Fruit fly (Drosophila melanogaster) whole organism: ENCODE results near the gene RhoGEF3.

ENCODE experiments used
- CG8478 ChIP-seq: fragments of >200 bp; optimal IDR thresholded peaks from 2 replicates; lab custom pipeline; 2018; ENCODE audit warnings: inconsistent platforms
- Dll ChIP-seq: fragments of >200 bp; optimal IDR thresholded peaks from 2 replicates; lab custom pipeline; 2017
- EcR ChIP-seq, 2 experiments: fragments of >200 bp; optimal IDR thresholded peaks; 2 replicates each; lab custom pipeline; 2017; ENCODE audit warnings: missing biosample characterization in 2 of 2, missing genetic modification characterization in 2 of 2, missing genetic modification reagents in 2 of 2
- pan ChIP-seq: fragments of >200 bp; optimal IDR thresholded peaks from 2 replicates; lab custom pipeline; 2017
- psq ChIP-seq: fragments of >200 bp; optimal IDR thresholded peaks from 2 replicates; lab custom pipeline; 2017
- usp ChIP-seq: fragments of >200 bp; optimal IDR thresholded peaks from 2 replicates; lab custom pipeline; 2017; ENCODE audit warnings: missing biosample characterization, missing genetic modification characterization, mixed read lengths

Gene RhoGEF3

dm6 chr3L:284253-284652 lies 7.0 kb downstream of the RhoGEF3 start:
- TF ChIP-seq usp (GFP tag; lab: Kevin White, UChicago) (no peak), CG8478 (no peak), pan (lab: Kevin White, UChicago) (no peak), Dll (no peak), psq (lab: Kevin White, UChicago) (no peak), EcR (GFP tag; optimal IDR thresholded peaks at IDR 0.05; lab: Kevin White, UChicago) (peak in 1 of 2 experiments; percentile 38)

DNA sequence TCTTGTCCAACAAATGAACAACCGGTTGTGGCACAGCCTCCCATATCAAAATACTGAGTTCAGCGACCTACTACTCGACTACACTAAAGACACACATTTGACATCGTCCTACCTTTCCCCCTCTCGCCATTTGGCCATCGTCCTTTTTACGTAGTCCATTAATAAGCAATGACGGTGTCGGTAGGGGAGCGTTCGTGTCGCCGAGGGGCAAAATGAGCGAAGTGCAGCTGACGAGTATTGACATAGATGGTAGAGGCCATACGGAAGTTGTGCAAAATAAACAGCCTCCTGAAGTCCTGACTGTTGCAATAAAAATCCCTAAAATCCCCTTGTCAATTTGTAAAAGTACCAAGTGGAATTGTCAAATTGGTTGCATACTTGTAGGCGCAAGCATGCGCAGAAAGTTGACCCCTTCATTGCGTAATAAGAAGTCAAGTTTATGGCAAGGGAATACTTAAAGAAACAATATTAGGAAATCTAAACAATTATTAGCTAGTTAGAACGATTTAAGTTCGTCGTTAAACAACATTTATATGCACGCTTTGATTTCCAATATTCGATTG lies 14.4 kb downstream of the RhoGEF3 start:
- TF ChIP-seq CG8478 (no peak), Dll (no peak), pan (lab: Kevin White, UChicago) (no peak), usp (GFP tag; lab: Kevin White, UChicago) (no peak)

dm6 chr3L:292146-292776 lies 15.0 kb downstream of the RhoGEF3 start:
- TF ChIP-seq Dll (no peak), pan (lab: Kevin White, UChicago) (no peak), EcR (GFP tag; optimal IDR thresholded peaks at IDR 0.05; lab: Kevin White, UChicago) (no peak), psq (lab: Kevin White, UChicago) (no peak), CG8478 (no peak), usp (GFP tag; lab: Kevin White, UChicago) (no peak)

DNA sequence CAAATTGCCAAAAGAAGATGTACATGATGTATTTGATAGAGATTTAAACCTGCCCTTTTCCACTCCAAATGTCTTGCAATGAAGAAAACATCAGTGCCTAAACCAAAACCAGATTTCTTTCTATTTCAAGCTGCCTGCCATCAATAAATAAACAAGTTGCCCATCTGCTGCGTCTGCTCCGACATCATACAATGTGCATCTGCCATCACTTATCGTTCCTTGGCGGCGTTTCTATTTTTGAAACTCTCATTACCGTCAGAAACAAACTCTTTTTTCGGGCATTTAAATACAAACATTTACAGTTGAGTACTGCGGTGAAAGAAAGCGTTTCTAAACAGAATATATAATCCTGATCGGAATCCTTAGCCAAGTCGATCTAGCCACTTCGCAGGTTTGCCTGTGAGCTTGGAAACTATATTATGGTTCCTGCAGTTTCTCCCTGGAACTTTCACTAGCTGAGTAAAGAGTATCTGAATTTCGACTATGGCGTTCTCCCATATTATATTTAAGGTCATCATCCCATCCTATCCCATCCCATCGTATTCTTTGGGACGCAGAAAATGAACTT lies 17.7 kb downstream of the RhoGEF3 start:
- TF ChIP-seq usp (GFP tag; lab: Kevin White, UChicago) (no peak), psq (lab: Kevin White, UChicago) (no peak), EcR (GFP tag; optimal IDR thresholded peaks at IDR 0.05; lab: Kevin White, UChicago) (no peak), pan (lab: Kevin White, UChicago) (no peak), CG8478 (no peak)

dm6 chr3L:297240-297639 lies 20.0 kb downstream of the RhoGEF3 start:
- no peak for TF ChIP-seq Dll
- no peak for TF ChIP-seq psq (lab: Kevin White, UChicago)
- TF ChIP-seq CG8478 = no peak
- no peak for TF ChIP-seq pan (lab: Kevin White, UChicago)
- TF ChIP-seq EcR (GFP tag; optimal IDR thresholded peaks at IDR 0.05; lab: Kevin White, UChicago) = no peak
- no peak for TF ChIP-seq usp (GFP tag; lab: Kevin White, UChicago)

DNA sequence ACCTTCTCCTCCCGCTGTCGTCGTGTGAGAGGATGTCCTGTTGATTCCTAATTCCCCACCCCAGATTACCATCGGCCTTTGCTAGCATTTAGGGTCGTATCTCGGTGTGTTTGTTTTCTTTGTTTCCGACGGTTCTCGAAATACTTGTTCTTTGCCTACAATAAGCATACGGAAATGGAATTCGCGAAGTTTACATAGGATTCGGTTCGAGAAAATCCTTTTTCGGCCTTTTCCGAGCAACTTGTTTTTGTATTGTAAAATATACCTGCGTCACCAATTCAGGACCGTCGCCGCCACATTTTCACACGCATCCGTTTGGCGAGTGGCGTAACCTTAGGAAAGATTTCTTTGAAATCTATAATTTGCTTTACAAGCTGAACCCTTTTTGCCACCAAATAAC lies 21.2 kb downstream of the RhoGEF3 start:
- TF ChIP-seq Dll (no peak), usp (GFP tag; lab: Kevin White, UChicago) (no peak), CG8478 (no peak), pan (lab: Kevin White, UChicago) (no peak), psq (lab: Kevin White, UChicago) (no peak), EcR (GFP tag; optimal IDR thresholded peaks at IDR 0.05; lab: Kevin White, UChicago) (no peak)

- TF ChIP-seq Dll (no peak), pan (lab: Kevin White, UChicago) (no peak), CG8478 (no peak), psq (lab: Kevin White, UChicago) (no peak), usp (GFP tag; lab: Kevin White, UChicago) (no peak), EcR (GFP tag; optimal IDR thresholded peaks at IDR 0.05; lab: Kevin White, UChicago) (no peak)
Measured at dm6 chr3L:299952-300605, 22.8 kb downstream of the RhoGEF3 start.

DNA sequence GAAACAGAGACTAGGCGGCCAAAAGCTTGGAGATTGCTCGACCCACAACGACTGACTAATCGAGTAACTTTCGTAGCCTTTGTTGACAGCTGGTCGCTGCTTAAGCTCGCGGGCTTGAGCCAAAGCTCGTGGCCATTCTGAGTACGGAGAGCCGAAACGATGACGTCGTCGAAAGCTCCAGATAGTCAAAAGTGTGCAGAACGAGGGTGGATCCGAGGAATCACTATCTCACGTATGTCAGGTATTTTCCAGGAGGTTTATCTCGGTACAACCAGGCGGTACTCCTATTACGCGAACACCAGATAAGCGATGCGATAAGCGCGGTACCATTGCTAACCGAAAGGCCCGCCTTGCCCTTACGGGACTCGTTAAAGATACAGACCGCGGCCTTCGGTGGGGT lies 34.4 kb downstream of the RhoGEF3 start:
- TF ChIP-seq pan (lab: Kevin White, UChicago) = no peak
- TF ChIP-seq EcR (GFP tag; optimal IDR thresholded peaks at IDR 0.05; lab: Kevin White, UChicago) = no peak
- TF ChIP-seq CG8478 = no peak
- TF ChIP-seq psq (lab: Kevin White, UChicago) = no peak

- TF ChIP-seq psq (lab: Kevin White, UChicago) (no peak), EcR (GFP tag; optimal IDR thresholded peaks at IDR 0.05; lab: Kevin White, UChicago) (no peak)
Measured at dm6 chr3L:312323-312722, 35.1 kb downstream of the RhoGEF3 start.

- TF ChIP-seq psq (lab: Kevin White, UChicago) = no peak
- no peak for TF ChIP-seq usp (GFP tag; lab: Kevin White, UChicago)
- no peak for TF ChIP-seq CG8478
- no peak for TF ChIP-seq pan (lab: Kevin White, UChicago)
- no peak for TF ChIP-seq EcR (GFP tag; optimal IDR thresholded peaks at IDR 0.05; lab: Kevin White, UChicago)
- TF ChIP-seq Dll = no peak
Measured at dm6 chr3L:315140-315539, 37.9 kb downstream of the RhoGEF3 start.

DNA sequence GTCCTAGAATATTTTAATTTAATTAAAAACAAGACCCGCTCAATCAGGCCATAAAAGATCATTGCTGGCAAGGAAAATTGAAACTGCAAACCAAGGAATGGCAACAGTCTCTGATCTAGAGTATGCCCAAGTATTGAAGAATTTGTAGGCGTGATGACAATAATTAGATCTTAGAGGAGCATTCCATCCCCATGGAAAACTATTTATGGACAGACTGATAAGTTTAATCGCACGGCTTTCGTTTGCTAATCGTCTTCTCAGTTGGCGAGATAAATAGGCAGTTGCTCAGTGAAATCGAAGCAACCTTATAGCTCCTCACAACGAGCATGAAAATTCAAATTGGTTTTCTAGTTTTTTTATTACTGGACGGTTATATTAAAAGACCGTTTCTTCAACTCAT lies 39.5 kb downstream of the RhoGEF3 start, which contains the start of gene ddbt:
Gene ddbt, plus strand, starts transcription at position 301 of the 400 bp plus-strand sequence.
- TF ChIP-seq Dll (no peak), CG8478 (no peak), usp (GFP tag; lab: Kevin White, UChicago) (no peak), EcR (GFP tag; optimal IDR thresholded peaks at IDR 0.05; lab: Kevin White, UChicago) (no peak), psq (lab: Kevin White, UChicago) (no peak), pan (lab: Kevin White, UChicago) (no peak)
